Fruit fly (Drosophila melanogaster): Measurements from ENCODE around the gene 5-HT7.

- TF ChIP-seq Myc (optimal IDR thresholded peaks at IDR 0.05) (no peak), foxo (GFP tag; optimal IDR thresholded peaks at IDR 0.05) (no peak), br (GFP tag; optimal IDR thresholded peaks at IDR 0.05) (no peak), jim (GFP tag; optimal IDR thresholded peaks at IDR 0.05) (no peak), h (GFP tag; optimal IDR thresholded peaks at IDR 0.05) (no peak), Dfd (GFP tag; optimal IDR thresholded peaks at IDR 0.05) (no peak), Dif (GFP tag; optimal IDR thresholded peaks at IDR 0.05; ENCODE audit: partially characterized antibody) (no peak), pan (optimal IDR thresholded peaks at IDR 0.05) (no peak), psq (GFP tag; optimal IDR thresholded peaks at IDR 0.05) (no peak), Hnf4 (GFP tag; optimal IDR thresholded peaks at IDR 0.05) (no peak), CG9705 (GFP tag; optimal IDR thresholded peaks at IDR 0.05) (no peak)
Observed at dm6 chr3R:30918872-30919271, 97.8 kb downstream of the 5-HT7 start.

Data from whole organism, wandering third instar larva.